Fruit fly (Drosophila melanogaster): ENCODE data around the gene CG43133.

CG43133 gene

dm6 chrX:18082674-18083073, 47.3 kb downstream of the CG43133 start:
- TF ChIP-seq pan (optimal IDR thresholded peaks at IDR 0.05) (no peak), Dll (optimal IDR thresholded peaks at IDR 0.05) (no peak), EcR (GFP tag; optimal IDR thresholded peaks at IDR 0.05) (no peak), CG8478 (optimal IDR thresholded peaks at IDR 0.05) (no peak), psq (optimal IDR thresholded peaks at IDR 0.05) (no peak), usp (GFP tag; optimal IDR thresholded peaks at IDR 0.05) (no peak)

All from whole organism.